Fruit fly (Drosophila melanogaster) whole organism, prepupa: ENCODE data around the gene dpr19.

Source experiments
- CG16779 ChIP-seq: fragments of 200-800 bp; sonication (Bioruptor generic); optimal IDR thresholded peaks from 3 replicates; lab custom pipeline; 2017; ENCODE audit warnings: missing biosample characterization, mild to moderate bottlenecking, missing genetic modification characterization
- CG3032 ChIP-seq: fragments of 200-800 bp; optimal IDR thresholded peaks from 2 replicates; lab custom pipeline; 2019; ENCODE audit warnings: missing biosample characterization, mild to moderate bottlenecking, missing genetic modification characterization, moderate library complexity
- CG4318 ChIP-seq: fragments of 200-800 bp; sonication (Bioruptor generic); optimal IDR thresholded peaks from 3 replicates; lab custom pipeline; 2017; ENCODE audit warnings: missing biosample characterization, mild to moderate bottlenecking, missing genetic modification characterization
- Hr4 ChIP-seq: fragments of 200-800 bp; sonication (Bioruptor generic); optimal IDR thresholded peaks from 3 replicates; lab custom pipeline; 2016; ENCODE audit warnings: missing biosample characterization, missing genetic modification characterization
- Met ChIP-seq: fragments of 200-800 bp; sonication (Bioruptor generic); optimal IDR thresholded peaks from 3 replicates; lab custom pipeline; 2016; ENCODE audit warnings: missing biosample characterization, missing genetic modification characterization
- fkh ChIP-seq: fragments of 200-800 bp; sonication (Bioruptor generic); optimal IDR thresholded peaks from 3 replicates; lab custom pipeline; 2017; ENCODE audit warnings: missing biosample characterization, mild to moderate bottlenecking, missing genetic modification characterization, moderate library complexity

DNA sequence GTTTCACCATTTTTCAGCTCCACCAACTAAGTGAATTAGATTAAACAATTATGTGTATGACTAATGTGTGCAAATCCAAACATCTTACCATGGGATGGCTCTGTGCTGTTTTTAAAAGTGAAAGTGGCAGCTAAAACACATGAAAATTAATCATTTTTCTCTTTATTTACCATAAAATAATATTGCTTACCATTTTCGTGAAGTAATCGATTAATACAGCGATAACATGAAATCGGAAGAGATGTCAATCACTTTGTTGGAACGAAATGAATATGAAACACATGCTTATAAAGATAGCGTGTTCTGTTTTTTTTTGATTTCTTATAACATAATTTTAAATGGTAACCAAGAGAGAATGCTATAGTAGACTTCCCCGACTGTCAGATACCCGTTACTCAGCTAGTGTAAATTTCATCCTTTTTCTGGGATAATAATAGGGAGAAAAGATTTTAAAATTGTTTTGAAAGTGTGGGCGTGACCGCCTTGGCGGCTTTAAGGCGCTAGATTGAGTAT, 27.9 kb downstream of the dpr19 start:
- TF ChIP-seq fkh (GFP tag; lab: Kevin White, UChicago): peak; percentile 9
- no peak for TF ChIP-seq Met (GFP tag; lab: Kevin White, UChicago)
- TF ChIP-seq Hr4 (GFP tag; lab: Kevin White, UChicago): no peak
- no peak for TF ChIP-seq CG3032 (tag; lab: Kevin White, UChicago)
- no peak for TF ChIP-seq CG16779 (tag; lab: Kevin White, UChicago)
- TF ChIP-seq CG4318 (GFP tag; lab: Kevin White, UChicago): no peak
